Fruit fly (Drosophila melanogaster): ENCODE data around the gene lsn.

lsn gene

DNA sequence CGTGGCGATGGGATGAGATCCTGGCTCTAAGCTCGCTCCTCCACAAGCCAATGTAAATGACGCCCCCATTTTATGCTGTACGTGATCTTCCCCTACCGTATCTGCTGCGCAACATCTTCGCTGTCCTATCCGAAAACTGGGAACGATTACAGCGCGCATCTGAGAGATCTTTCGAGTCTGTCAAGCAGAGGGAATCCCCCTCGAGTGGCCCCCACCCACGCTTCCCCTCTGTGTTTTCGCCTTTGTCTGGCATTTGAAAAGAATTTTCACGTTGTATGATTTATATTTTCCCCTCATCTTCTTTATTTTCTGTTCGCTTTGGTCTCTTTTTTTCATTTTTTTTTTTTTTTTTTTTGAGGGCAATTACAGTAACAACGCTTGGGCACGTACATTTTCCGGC, 17.5 kb upstream of the lsn start (continued):
- TF ChIP-seq CG8281 (tag; optimal IDR thresholded peaks at IDR 0.05) (no peak), Aef1 (GFP tag; IDR thresholded peaks at IDR 0.05) (no peak), wor (GFP tag; IDR thresholded peaks at IDR 0.05) (no peak), CG2129 (GFP tag; IDR thresholded peaks at IDR 0.05; ENCODE audit: partially characterized antibody) (no peak), CG15073 (GFP tag; optimal IDR thresholded peaks at IDR 0.05) (no peak), dm (GFP tag; optimal IDR thresholded peaks at IDR 0.05) (no peak), luna (GFP tag; optimal IDR thresholded peaks at IDR 0.05) (no peak), CG6689 (GFP tag; IDR thresholded peaks at IDR 0.05) (no peak), CoRest (tag; optimal IDR thresholded peaks at IDR 0.05) (no peak), cas (GFP tag; IDR thresholded peaks at IDR 0.05) (no peak), CG34422 (GFP tag; IDR thresholded peaks at IDR 0.05) (no peak), Abd-B (GFP tag; optimal IDR thresholded peaks at IDR 0.05) (no peak), CG4404 (GFP tag; IDR thresholded peaks at IDR 0.05) (no peak), GATAe (GFP tag; conservative IDR thresholded peaks at IDR 0.05) (no peak), sr (GFP tag; IDR thresholded peaks at IDR 0.05) (peak; percentile 55; the same call in 2 of the 3 replicates), CG2199 (GFP tag; IDR thresholded peaks at IDR 0.05) (0 out of 3 replicates have a peak, but pooled peaks have one; percentile 58), stwl (tag; optimal IDR thresholded peaks at IDR 0.05) (no peak), sd (tag; optimal IDR thresholded peaks at IDR 0.05) (peak; percentile 29), prd (optimal IDR thresholded peaks at IDR 0.05) (no peak), prd (GFP tag; IDR thresholded peaks at IDR 0.05) (no peak), CG11560 (tag; IDR thresholded peaks at IDR 0.05) (no peak), rib (GFP tag; IDR thresholded peaks at IDR 0.05) (no peak), grn (GFP tag; optimal IDR thresholded peaks at IDR 0.05) (peak; percentile 36), chinmo (GFP tag; IDR thresholded peaks at IDR 0.05; ENCODE audit: partially characterized antibody) (no peak)

- TF ChIP-seq Ravus (GFP tag; IDR thresholded peaks at IDR 0.05): no peak
- no peak for TF ChIP-seq corto (GFP tag; optimal IDR thresholded peaks at IDR 0.05)
- TF ChIP-seq CG11085 (GFP tag; IDR thresholded peaks at IDR 0.05): no peak
- TF ChIP-seq sens (GFP tag): peak; percentile 50
- no peak for TF ChIP-seq sim (GFP tag; IDR thresholded peaks at IDR 0.05)
- no peak for TF ChIP-seq slou (GFP tag; optimal IDR thresholded peaks at IDR 0.05)
- TF ChIP-seq jumu (GFP tag; optimal IDR thresholded peaks at IDR 0.05): no peak
- 0 out of 2 replicates have a peak, but pooled peaks have one; percentile 14 for TF ChIP-seq CG16779 (GFP tag; IDR thresholded peaks at IDR 0.05)
- no peak for TF ChIP-seq zf30C (GFP tag; optimal IDR thresholded peaks at IDR 0.05)
- TF ChIP-seq CG17912 (GFP tag; optimal IDR thresholded peaks at IDR 0.05): no peak
- TF ChIP-seq CG11456 (GFP tag; IDR thresholded peaks at IDR 0.05): no peak
- no peak for TF ChIP-seq CG12071 (GFP tag; optimal IDR thresholded peaks at IDR 0.05)
Measured at dm6 chr3R:21848271-21848670, 16.7 kb upstream of the lsn start.

DNA sequence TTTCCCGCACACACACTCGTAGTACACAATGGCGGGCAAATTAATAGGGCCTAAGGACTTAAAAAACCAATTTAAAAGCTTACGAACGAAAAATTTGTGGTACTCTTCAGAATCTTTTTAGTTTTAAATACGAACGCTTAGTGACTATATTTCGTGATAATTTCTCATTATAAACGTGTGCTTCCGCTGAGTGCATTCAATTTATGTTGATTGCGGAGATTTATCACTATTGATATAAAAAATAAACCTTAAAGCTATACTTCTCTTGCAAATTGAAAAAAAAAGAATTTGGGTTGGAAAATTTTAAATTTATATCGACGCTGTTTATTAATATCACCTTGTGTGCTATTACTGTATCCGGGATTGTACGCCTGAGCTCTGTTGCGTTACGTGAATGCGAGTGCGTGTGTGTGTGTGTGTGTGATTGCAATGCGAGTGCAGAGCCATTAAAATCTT, 16.0 kb upstream of the lsn start:
- TF ChIP-seq CG32772 (GFP tag; IDR thresholded peaks at IDR 0.05) (no peak), sens-2 (GFP tag; IDR thresholded peaks at IDR 0.05) (no peak), Gsc (GFP tag; IDR thresholded peaks at IDR 0.05) (no peak), pum (GFP tag; optimal IDR thresholded peaks at IDR 0.05) (peak; percentile 63), CG9876 (GFP tag; optimal IDR thresholded peaks at IDR 0.05) (peak; percentile 24), Dip2 (GFP tag; IDR thresholded peaks at IDR 0.05) (no peak), Ets97D (GFP tag; optimal IDR thresholded peaks at IDR 0.05) (peak; percentile 37), maf-S (GFP tag; optimal IDR thresholded peaks at IDR 0.05) (peak; percentile 26), Ets65A (GFP tag) (peak; percentile 92), Mrtf (GFP tag; IDR thresholded peaks at IDR 0.05) (no peak), stc (GFP tag; IDR thresholded peaks at IDR 0.05) (no peak), al (GFP tag; IDR thresholded peaks at IDR 0.05) (no peak), Side (GFP tag; optimal IDR thresholded peaks at IDR 0.05) (peak; percentile 56), CG2889 (GFP tag; IDR thresholded peaks at IDR 0.05) (no peak), CG16815 (GFP tag; optimal IDR thresholded peaks at IDR 0.05) (peak; percentile 63), ara (GFP tag; IDR thresholded peaks at IDR 0.05) (peak; percentile 60; the same call in 1 of the 2 replicates), CG12659 (GFP tag; optimal IDR thresholded peaks at IDR 0.05) (peak; percentile 69), CG7987 (GFP tag; optimal IDR thresholded peaks at IDR 0.05) (no peak)
